Worm (Caenorhabditis elegans) whole organism, young adult: Measurements from ENCODE around the gene hpk-1.
A peak's percentile ranks its signal among the peaks of the same experiment; 100 is the strongest.

ENCODE experiments used
- B0019.2 ChIP-seq: fragments of 200-800 bp; sonication (Bioruptor generic); conservative IDR thresholded peaks from 2 replicates; pipeline ENCODE4 v1.3.6; 2022; ENCODE audit warnings: missing genetic modification reagents, missing genetic modification characterization, missing compliant biosample characterization
- B0035.1 ChIP-seq: sonication (generic microtip); optimal IDR thresholded peaks from 2 replicates; lab custom pipeline; 2016; ENCODE audit warnings: missing genetic modification characterization, mild to moderate bottlenecking, missing compliant biosample characterization, missing genotype, missing genetic modification reagents
- B0336.3 ChIP-seq: fragments of 200-800 bp; sonication (Bioruptor generic); IDR thresholded peaks from 2 replicates; pipeline ENCODE4 v1.3.6; 2022; ENCODE audit warnings: missing genetic modification characterization, missing compliant biosample characterization
- C06A6.2 ChIP-seq: fragments of 200-800 bp; sonication (Bioruptor generic); conservative IDR thresholded peaks from 2 replicates; pipeline ENCODE4 v1.3.6; 2022; ENCODE audit warnings: missing genetic modification characterization, missing compliant biosample characterization
- C17E4.6 ChIP-seq: fragments of 200-800 bp; sonication (Bioruptor generic); IDR thresholded peaks from 2 replicates; pipeline ENCODE4 v1.3.6; 2022; ENCODE audit warnings: missing genetic modification reagents, missing genetic modification characterization, missing compliant biosample characterization
- F37B4.10 ChIP-seq: fragments of 200-800 bp; sonication (Bioruptor generic); IDR thresholded peaks from 2 replicates; pipeline ENCODE4 v1.3.6; 2022; ENCODE audit warnings: missing genetic modification characterization, missing compliant biosample characterization
- F39B2.1 ChIP-seq: fragments of 200-800 bp; sonication (Bioruptor generic); IDR thresholded peaks from 2 replicates; pipeline ENCODE4 v1.3.6; 2022; ENCODE audit warnings: missing genetic modification reagents, missing genetic modification characterization, missing compliant biosample characterization
- F55B11.4 ChIP-seq: sonication (generic microtip); optimal IDR thresholded peaks from 2 replicates; lab custom pipeline; 2016; ENCODE audit warnings: missing compliant biosample characterization, missing genetic modification characterization, borderline replicate concordance; ENCODE audit not compliant: insufficient read depth
- K11D2.4 ChIP-seq: fragments of 200-800 bp; sonication (Bioruptor generic); IDR thresholded peaks from 2 replicates; pipeline ENCODE4 v1.3.6; 2022; ENCODE audit warnings: missing genetic modification reagents, missing genetic modification characterization, missing compliant biosample characterization
- T26A5.8 ChIP-seq: sonication (generic microtip); optimal IDR thresholded peaks from 2 replicates; lab custom pipeline; 2016; ENCODE audit warnings: missing genetic modification characterization, missing compliant biosample characterization
- Y56A3A.18 ChIP-seq: fragments of 200-800 bp; sonication (Bioruptor generic); IDR thresholded peaks from 2 replicates; pipeline ENCODE4 v1.3.6; 2022; ENCODE audit warnings: missing genetic modification reagents, missing genetic modification characterization, missing compliant biosample characterization
- Y79H2A.3 ChIP-seq: fragments of 200-800 bp; sonication (Bioruptor generic); conservative IDR thresholded peaks from 2 replicates; pipeline ENCODE4 v1.3.6; 2022; ENCODE audit warnings: missing genetic modification reagents, missing genetic modification characterization, missing compliant biosample characterization
- Y95B8A.8 ChIP-seq: fragments of 200-800 bp; sonication (Bioruptor generic); IDR thresholded peaks from 2 replicates; pipeline ENCODE4 v1.3.6; 2022; ENCODE audit warnings: missing genetic modification reagents, missing genetic modification characterization, missing compliant biosample characterization
- ama-1 ChIP-seq, 3 experiments: fragments of 150-350 bp in 1 of 3; sonication (generic microtip) in 2 of 3; optimal IDR thresholded peaks; 2 replicates each; lab custom pipeline; 2014 to 2018; ENCODE audit warnings: missing biosample characterization in 2 of 3, missing genetic modification characterization in 2 of 3, missing genetic modification reagents in 2 of 3
- aptf-2 ChIP-seq: fragments of 200-800 bp; sonication (Bioruptor generic); conservative IDR thresholded peaks from 2 replicates; pipeline ENCODE4 v1.3.6; 2022; ENCODE audit warnings: missing genetic modification reagents, missing genetic modification characterization, missing compliant biosample characterization
- atf-7 ChIP-seq: sonication (generic microtip); optimal IDR thresholded peaks from 2 replicates; lab custom pipeline; 2017; ENCODE audit warnings: mild to moderate bottlenecking, missing genetic modification characterization, missing compliant biosample characterization
- athp-1 ChIP-seq: sonication (generic microtip); optimal IDR thresholded peaks from 2 replicates; lab custom pipeline; 2017; ENCODE audit warnings: mild to moderate bottlenecking, missing genetic modification characterization, missing compliant biosample characterization
- attf-3 ChIP-seq: fragments of 200-800 bp; sonication (Bioruptor generic); conservative IDR thresholded peaks from 2 replicates; pipeline ENCODE4 v1.3.6; 2022; ENCODE audit warnings: missing genetic modification reagents, missing genetic modification characterization, missing compliant biosample characterization
- attf-5 ChIP-seq: fragments of 200-800 bp; sonication (Bioruptor generic); optimal IDR thresholded peaks from 2 replicates; lab custom pipeline; 2018; ENCODE audit warnings: mild to moderate bottlenecking, missing genetic modification characterization, missing compliant biosample characterization
- cebp-1 ChIP-seq, 2 experiments: fragments of 200-800 bp in 1 of 2; sonication (Bioruptor generic) in 1 of 2; sonication (generic microtip) in 1 of 2; IDR thresholded peaks in 1 of 2; optimal IDR thresholded peaks in 1 of 2; 2 replicates each; pipeline versions ENCODE4 v1.3.6 to Lab custom; 2017 to 2022; ENCODE audit warnings: missing compliant biosample characterization in 2 of 2, missing genetic modification characterization in 2 of 2, mild to moderate bottlenecking in 1 of 2, missing genetic modification reagents in 1 of 2, moderate library complexity in 1 of 2
- cebp-2 ChIP-seq: fragments of 200-800 bp; sonication (Bioruptor generic); IDR thresholded peaks from 2 replicates; pipeline ENCODE4 v1.3.6; 2022; ENCODE audit warnings: missing genetic modification characterization, missing compliant biosample characterization
- ceh-27 ChIP-seq: fragments of 200-800 bp; sonication (Bioruptor generic); optimal IDR thresholded peaks from 2 replicates; lab custom pipeline; 2018; ENCODE audit warnings: mild to moderate bottlenecking, missing genetic modification characterization, moderate library complexity, missing compliant biosample characterization
- ceh-40 ChIP-seq: fragments of 200-800 bp; sonication (Bioruptor generic); IDR thresholded peaks from 2 replicates; pipeline ENCODE4 v1.3.6; 2022; ENCODE audit warnings: missing genetic modification characterization, missing compliant biosample characterization
- chd-7 ChIP-seq: sonication (generic microtip); optimal IDR thresholded peaks from 2 replicates; lab custom pipeline; 2016; ENCODE audit warnings: mild to moderate bottlenecking, missing genetic modification characterization, moderate library complexity, missing compliant biosample characterization
- dox-1 ChIP-seq: fragments of 200-800 bp; sonication (Bioruptor generic); IDR thresholded peaks from 2 replicates; pipeline ENCODE4 v1.3.6; 2022; ENCODE audit warnings: missing genetic modification reagents, missing genetic modification characterization, missing compliant biosample characterization
- dpff-1 ChIP-seq: sonication (generic microtip); optimal IDR thresholded peaks from 2 replicates; lab custom pipeline; 2017; ENCODE audit warnings: mild to moderate bottlenecking, missing genetic modification characterization, missing compliant biosample characterization
- ekl-4 ChIP-seq: fragments of 200-800 bp; sonication (Bioruptor generic); IDR thresholded peaks from 2 replicates; pipeline ENCODE4 v1.3.6; 2022; ENCODE audit warnings: missing genetic modification reagents, missing genetic modification characterization, missing compliant biosample characterization
- ets-4 ChIP-seq: fragments of 200-800 bp; sonication (Bioruptor generic); optimal IDR thresholded peaks from 2 replicates; lab custom pipeline; 2018; ENCODE audit warnings: mild to moderate bottlenecking, missing genetic modification characterization, missing compliant biosample characterization
- gei-17 ChIP-seq: fragments of 200-800 bp; sonication (Bioruptor generic); optimal IDR thresholded peaks from 2 replicates; lab custom pipeline; 2018; ENCODE audit warnings: mild to moderate bottlenecking, missing genetic modification characterization, missing compliant biosample characterization
- let-526 ChIP-seq: fragments of 200-800 bp; sonication (Bioruptor generic); IDR thresholded peaks from 2 replicates; pipeline ENCODE4 v1.3.6; 2022; ENCODE audit warnings: missing genetic modification reagents, missing genetic modification characterization, missing compliant biosample characterization
- let-607 ChIP-seq, 2 experiments: fragments of 200-800 bp in 1 of 2; sonication (Bioruptor generic) in 1 of 2; sonication (generic microtip) in 1 of 2; optimal IDR thresholded peaks; 2 replicates each; lab custom pipeline; 2016 to 2018; ENCODE audit warnings: mild to moderate bottlenecking in 2 of 2, missing compliant biosample characterization in 2 of 2, missing genetic modification characterization in 2 of 2, moderate library complexity in 2 of 2, missing genotype in 1 of 2
- lin-26 ChIP-seq: fragments of 200-800 bp; sonication (Bioruptor generic); IDR thresholded peaks from 2 replicates; pipeline ENCODE4 v1.3.6; 2022; ENCODE audit warnings: missing genetic modification reagents, missing genetic modification characterization, missing compliant biosample characterization
- lin-54 ChIP-seq: fragments of 200-800 bp; sonication (Bioruptor generic); optimal IDR thresholded peaks from 2 replicates; lab custom pipeline; 2018; ENCODE audit warnings: mild to moderate bottlenecking, missing genetic modification characterization, missing compliant biosample characterization
- lir-1 ChIP-seq: fragments of 200-800 bp; sonication (Bioruptor generic); conservative IDR thresholded peaks from 2 replicates; pipeline ENCODE4 v1.3.6; 2022; ENCODE audit warnings: missing genetic modification reagents, missing genetic modification characterization, missing compliant biosample characterization
- mel-28 ChIP-seq: sonication (generic microtip); optimal IDR thresholded peaks from 2 replicates; lab custom pipeline; 2016; ENCODE audit warnings: borderline replicate concordance, mild to moderate bottlenecking, missing genetic modification characterization, missing compliant biosample characterization
- mxl-1 ChIP-seq: sonication (generic microtip); optimal IDR thresholded peaks from 2 replicates; lab custom pipeline; 2016; ENCODE audit warnings: missing genetic modification characterization, missing compliant biosample characterization
- nfyb-1 ChIP-seq: fragments of 200-800 bp; sonication (Bioruptor generic); IDR thresholded peaks from 2 replicates; pipeline ENCODE4 v1.3.6; 2022; ENCODE audit warnings: missing genetic modification reagents, missing genetic modification characterization, missing compliant biosample characterization
- nhr-80 ChIP-seq: sonication (generic microtip); optimal IDR thresholded peaks from 2 replicates; lab custom pipeline; 2016; ENCODE audit warnings: missing genetic modification characterization, missing compliant biosample characterization
- nhr-90 ChIP-seq: sonication (generic microtip); optimal IDR thresholded peaks from 2 replicates; lab custom pipeline; 2016; ENCODE audit warnings: missing genotype, mild to moderate bottlenecking, missing genetic modification characterization, missing compliant biosample characterization
- rec-8 ChIP-seq, 2 experiments: sonication (generic microtip); optimal IDR thresholded peaks; 2 replicates each; lab custom pipeline; 2016; ENCODE audit warnings: mild to moderate bottlenecking in 2 of 2, missing genetic modification characterization in 2 of 2, missing genetic modification reagents in 2 of 2, missing genotype in 2 of 2, missing biosample characterization in 1 of 2, missing compliant biosample characterization in 1 of 2, moderate library complexity in 1 of 2
- repo-1 ChIP-seq: sonication (generic microtip); optimal IDR thresholded peaks from 2 replicates; lab custom pipeline; 2017; ENCODE audit warnings: mild to moderate bottlenecking, missing genetic modification characterization, missing compliant biosample characterization
- somi-1 ChIP-seq: fragments of 200-800 bp; sonication (Bioruptor generic); optimal IDR thresholded peaks from 2 replicates; lab custom pipeline; 2018; ENCODE audit warnings: mild to moderate bottlenecking, missing genetic modification characterization, missing compliant biosample characterization
- tlf-1 ChIP-seq: fragments of 200-800 bp; sonication (Bioruptor generic); optimal IDR thresholded peaks from 2 replicates; lab custom pipeline; 2018; ENCODE audit warnings: mild to moderate bottlenecking, missing genetic modification characterization, missing compliant biosample characterization
- unc-62 ChIP-seq: fragments of 150-350 bp; optimal IDR thresholded peaks from 2 replicates; lab custom pipeline; 2014; ENCODE audit warnings: missing biosample characterization, missing genetic modification reagents, missing genetic modification characterization
- ztf-26 ChIP-seq: sonication (generic microtip); optimal IDR thresholded peaks from 2 replicates; lab custom pipeline; 2017; ENCODE audit warnings: missing genetic modification characterization, missing compliant biosample characterization
- ztf-28 ChIP-seq: fragments of 200-800 bp; sonication (Bioruptor generic); IDR thresholded peaks from 2 replicates; pipeline ENCODE4 v1.3.6; 2022; ENCODE audit warnings: missing genetic modification reagents, missing genetic modification characterization, missing compliant biosample characterization

Gene hpk-1

ce11 chrX:4246237-4246697 is 29.2 kb upstream of the hpk-1 start (continued):
- TF ChIP-seq cebp-1 (GFP tag; IDR thresholded peaks at IDR 0.05; lab: Robert Waterston, UW) (no peak), cebp-1 (tag; optimal IDR thresholded peaks at IDR 0.05; lab: Kevin White, UChicago) (peak; percentile 57), atf-7 (tag; lab: Kevin White, UChicago) (peak; percentile 40), F55B11.4 (tag; lab: Kevin White, UChicago) (no peak), B0035.1 (tag; lab: Kevin White, UChicago) (no peak), nhr-80 (tag; lab: Kevin White, UChicago) (peak; percentile 53), gei-17 (peak; percentile 38), nfyb-1 (GFP tag; lab: Robert Waterston, UW) (0 out of 2 replicates have a peak, but pooled peaks have one; percentile 37), chd-7 (tag; lab: Kevin White, UChicago) (peak; percentile 46), let-526 (GFP tag; lab: Robert Waterston, UW) (0 out of 2 replicates have a peak, but pooled peaks have one; percentile 4), B0019.2 (GFP tag; lab: Robert Waterston, UW) (no peak), ceh-27 (no peak), nhr-90 (tag; lab: Kevin White, UChicago) (peak; percentile 18), B0336.3 (GFP tag; lab: Robert Waterston, UW) (peak; percentile 86), athp-1 (tag; lab: Kevin White, UChicago) (no peak), tlf-1 (GFP tag; lab: Kevin White, UChicago) (peak; percentile 49), mxl-1 (tag; lab: Kevin White, UChicago) (no peak), lin-26 (GFP tag; lab: Robert Waterston, UW) (0 out of 2 replicates have a peak, but pooled peaks have one; percentile 12), dox-1 (GFP tag; lab: Robert Waterston, UW) (peak; percentile 65), ekl-4 (GFP tag; lab: Robert Waterston, UW) (0 out of 2 replicates have a peak, but pooled peaks have one; percentile 30), lir-1 (GFP tag; lab: Robert Waterston, UW) (0 out of 2 replicates have a peak, but pooled peaks have one; percentile 46), ama-1 (optimal IDR thresholded peaks at IDR 0.05; lab: Kevin White, UChicago) (peak; percentile 46), ama-1 (GFP tag; optimal IDR thresholded peaks at IDR 0.05; lab: Kevin White, UChicago) (no peak), attf-3 (GFP tag; lab: Robert Waterston, UW) (no peak), ztf-26 (tag; lab: Kevin White, UChicago) (peak; percentile 24), somi-1 (peak; percentile 25), repo-1 (tag; lab: Kevin White, UChicago) (peak; percentile 89)

DNA sequence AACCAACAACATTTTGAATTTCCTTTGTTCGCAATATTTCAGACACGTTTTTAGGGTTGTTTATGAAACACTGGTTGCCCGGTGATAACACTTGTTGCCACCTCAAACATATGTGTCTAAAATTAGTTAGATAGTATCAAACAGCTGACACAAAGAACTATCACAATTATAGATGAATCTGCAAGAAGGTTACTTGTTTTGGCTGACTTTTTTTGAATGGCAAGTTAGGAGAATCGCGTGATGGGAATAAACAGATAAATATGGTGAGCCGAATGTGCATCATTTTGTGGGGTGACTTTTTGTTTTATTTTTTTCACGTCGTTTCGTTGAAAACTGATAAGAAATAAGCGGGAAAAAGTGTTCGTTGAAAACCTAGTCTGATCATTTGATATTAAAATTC is 28.0 kb upstream of the hpk-1 start:
- 0 out of 2 replicates have a peak, but pooled peaks have one; percentile 16 for TF ChIP-seq cebp-1 (GFP tag; IDR thresholded peaks at IDR 0.05; lab: Robert Waterston, UW)
- peak; percentile 41 for TF ChIP-seq cebp-1 (tag; optimal IDR thresholded peaks at IDR 0.05; lab: Kevin White, UChicago)
- peak in 1 of 2 experiments; percentile 56 for TF ChIP-seq let-607 (tag; optimal IDR thresholded peaks at IDR 0.05; lab: Kevin White, UChicago)
- no peak for TF ChIP-seq dpff-1
- TF ChIP-seq aptf-2 (GFP tag; lab: Robert Waterston, UW): no peak
- TF ChIP-seq C17E4.6 (GFP tag; lab: Robert Waterston, UW): no peak
- TF ChIP-seq Y79H2A.3: no peak
- no peak for TF ChIP-seq rec-8 (tag; optimal IDR thresholded peaks at IDR 0.05; lab: Kevin White, UChicago)
- TF ChIP-seq ekl-4 (GFP tag; lab: Robert Waterston, UW): no peak
- no peak for TF ChIP-seq ztf-28 (GFP tag; lab: Robert Waterston, UW)
- TF ChIP-seq mel-28 (tag; lab: Kevin White, UChicago): no peak
- TF ChIP-seq attf-5 (GFP tag; lab: Kevin White, UChicago): no peak
- peak; percentile 49 for TF ChIP-seq atf-7 (tag; lab: Kevin White, UChicago)
- peak; percentile 8 for TF ChIP-seq unc-62 (GFP tag; lab: Kevin White, UChicago)
- no peak for TF ChIP-seq F37B4.10 (GFP tag; lab: Robert Waterston, UW)
- TF ChIP-seq F39B2.1 (GFP tag; lab: Robert Waterston, UW): no peak
- no peak for TF ChIP-seq ets-4 (GFP tag; lab: Kevin White, UChicago)
- TF ChIP-seq Y56A3A.18 (GFP tag; lab: Robert Waterston, UW): no peak
- no peak for TF ChIP-seq lin-54
- no peak for TF ChIP-seq C06A6.2 (GFP tag; lab: Robert Waterston, UW)
- no peak for TF ChIP-seq Y95B8A.8 (GFP tag; lab: Robert Waterston, UW)
- TF ChIP-seq T26A5.8 (tag; lab: Kevin White, UChicago): no peak
- no peak for TF ChIP-seq K11D2.4
- TF ChIP-seq ceh-40: no peak
- TF ChIP-seq cebp-2: no peak
